Fruit fly (Drosophila melanogaster): ENCODE data around the gene CG34273.

dm6 chr3R:14468652-14469289 lies 48.1 kb upstream of the CG34273 start:
- TF ChIP-seq Crg-1 (GFP tag; optimal IDR thresholded peaks at IDR 0.05) (no peak), ovo (GFP tag; optimal IDR thresholded peaks at IDR 0.05) (no peak), cic (GFP tag; optimal IDR thresholded peaks at IDR 0.05) (no peak), CG5204 (GFP tag; optimal IDR thresholded peaks at IDR 0.05) (no peak), pad (GFP tag; optimal IDR thresholded peaks at IDR 0.05) (no peak), toe (GFP tag; optimal IDR thresholded peaks at IDR 0.05) (no peak), CG7101 (tag; optimal IDR thresholded peaks at IDR 0.05) (no peak), kay (GFP tag; ENCODE audit: borderline replicate concordance) (no peak), bab1 (GFP tag; optimal IDR thresholded peaks at IDR 0.05) (no peak)

Measured in whole organism, adult.